Worm (Caenorhabditis elegans): ENCODE results near the gene cpg-20.
A peak's percentile ranks its signal among the peaks of the same experiment; 100 is the strongest.

cpg-20 gene

ce11 chrIV:6065186-6065585, 10.8 kb downstream of the cpg-20 start:
- TF ChIP-seq lsy-2 (tag; optimal IDR thresholded peaks at IDR 0.05) (no peak), irx-1 (tag; optimal IDR thresholded peaks at IDR 0.05) (no peak), unc-30 (tag; optimal IDR thresholded peaks at IDR 0.05) (no peak), nhr-71 (tag; optimal IDR thresholded peaks at IDR 0.05) (no peak), lin-14 (GFP tag; optimal IDR thresholded peaks at IDR 0.05) (peak; percentile 52), ceh-82 (tag; optimal IDR thresholded peaks at IDR 0.05) (no peak), blmp-1 (tag; optimal IDR thresholded peaks at IDR 0.05) (no peak), fkh-10 (GFP tag; optimal IDR thresholded peaks at IDR 0.05) (peak; percentile 94), nhr-85 (tag) (peak; percentile 28), fkh-4 (tag; optimal IDR thresholded peaks at IDR 0.05; ENCODE audit: borderline replicate concordance) (no peak), hlh-17 (GFP tag; optimal IDR thresholded peaks at IDR 0.05; ENCODE audit: borderline replicate concordance) (no peak), mdl-1 (tag; optimal IDR thresholded peaks at IDR 0.05) (no peak)

- TF ChIP-seq tbx-2 (tag; optimal IDR thresholded peaks at IDR 0.05) (no peak), lsy-2 (tag; optimal IDR thresholded peaks at IDR 0.05) (peak in 1 of 2 experiments; percentile 56)
These were observed 11.4 kb downstream of the cpg-20 start for ce11 chrIV:6064657-6065056.

- no peak for TF ChIP-seq C04F5.9 (tag; optimal IDR thresholded peaks at IDR 0.05)
- no peak for TF ChIP-seq ceh-88 (GFP tag; IDR thresholded peaks at IDR 0.05)
- TF ChIP-seq ces-1 (GFP tag; optimal IDR thresholded peaks at IDR 0.05): no peak
- TF ChIP-seq unc-62 (GFP tag; optimal IDR thresholded peaks at IDR 0.05): no peak
- TF ChIP-seq nhr-71 (tag; optimal IDR thresholded peaks at IDR 0.05): no peak
- TF ChIP-seq nhr-85 (tag): no peak
- peak; percentile 10 for TF ChIP-seq lin-14 (GFP tag; optimal IDR thresholded peaks at IDR 0.05)
- no peak for TF ChIP-seq zip-4 (GFP tag; optimal IDR thresholded peaks at IDR 0.05)
These were observed 13.9 kb downstream of the cpg-20 start for ce11 chrIV:6062078-6062477.

- TF ChIP-seq ztf-4 (tag; optimal IDR thresholded peaks at IDR 0.05) (no peak), efl-1 (optimal IDR thresholded peaks at IDR 0.05) (no peak), efl-1 (GFP tag; optimal IDR thresholded peaks at IDR 0.05 in 1 of 2) (peak in 1 of 2 experiments; percentile 35), nhr-237 (tag; optimal IDR thresholded peaks at IDR 0.05) (no peak), ceh-90 (tag; optimal IDR thresholded peaks at IDR 0.05) (no peak), nhr-47 (tag; optimal IDR thresholded peaks at IDR 0.05) (peak; percentile 6), unc-62 (GFP tag; optimal IDR thresholded peaks at IDR 0.05) (no peak), skn-1 (tag; optimal IDR thresholded peaks at IDR 0.05) (no peak), lsy-2 (tag; optimal IDR thresholded peaks at IDR 0.05) (peak in 1 of 2 experiments; percentile 33), nhr-71 (tag; optimal IDR thresholded peaks at IDR 0.05) (peak; percentile 32), mef-2 (tag; optimal IDR thresholded peaks at IDR 0.05) (no peak), C16A3.4 (tag; optimal IDR thresholded peaks at IDR 0.05) (no peak), ces-1 (GFP tag; optimal IDR thresholded peaks at IDR 0.05) (peak; percentile 74), unc-98 (GFP tag; IDR thresholded peaks at IDR 0.05) (no peak), snu-23 (GFP tag; optimal IDR thresholded peaks at IDR 0.05) (no peak), dpl-1 (GFP tag; optimal IDR thresholded peaks at IDR 0.05) (no peak), ceh-88 (GFP tag; IDR thresholded peaks at IDR 0.05) (no peak), fkh-10 (GFP tag; optimal IDR thresholded peaks at IDR 0.05) (peak; percentile 79), lin-14 (GFP tag; optimal IDR thresholded peaks at IDR 0.05) (peak; percentile 85), mep-1 (tag; optimal IDR thresholded peaks at IDR 0.05) (peak; percentile 28), hlh-4 (tag; optimal IDR thresholded peaks at IDR 0.05) (no peak), hlh-17 (GFP tag; optimal IDR thresholded peaks at IDR 0.05; ENCODE audit: borderline replicate concordance) (no peak)
These were observed 15.1 kb downstream of the cpg-20 start for ce11 chrIV:6060912-6061311.

DNA sequence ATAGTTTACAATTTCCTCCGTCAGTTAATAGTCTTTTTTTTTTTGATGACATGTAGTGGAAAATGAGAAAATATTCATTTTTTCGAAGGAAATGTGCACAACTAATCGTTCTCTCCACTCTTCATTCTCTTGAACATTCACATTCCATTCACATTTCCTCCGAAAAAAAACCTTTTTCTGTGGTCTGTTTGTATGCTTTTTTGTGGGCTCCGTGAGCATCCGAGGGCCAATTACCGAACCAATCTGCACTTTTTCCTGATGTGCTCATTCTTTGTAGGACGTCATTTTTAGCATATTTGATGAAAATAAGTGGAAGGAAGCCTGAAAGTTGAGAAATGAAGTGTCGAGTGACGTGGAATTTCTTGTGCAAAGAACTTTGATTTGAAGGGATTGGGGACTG, 16.3 kb downstream of the cpg-20 start:
- no peak for TF ChIP-seq fkh-4 (tag; optimal IDR thresholded peaks at IDR 0.05; ENCODE audit: borderline replicate concordance)
- no peak for TF ChIP-seq tbx-2 (tag; optimal IDR thresholded peaks at IDR 0.05)
- TF ChIP-seq unc-98 (GFP tag; IDR thresholded peaks at IDR 0.05): no peak
- no peak for TF ChIP-seq C16A3.4 (tag; optimal IDR thresholded peaks at IDR 0.05)

DNA sequence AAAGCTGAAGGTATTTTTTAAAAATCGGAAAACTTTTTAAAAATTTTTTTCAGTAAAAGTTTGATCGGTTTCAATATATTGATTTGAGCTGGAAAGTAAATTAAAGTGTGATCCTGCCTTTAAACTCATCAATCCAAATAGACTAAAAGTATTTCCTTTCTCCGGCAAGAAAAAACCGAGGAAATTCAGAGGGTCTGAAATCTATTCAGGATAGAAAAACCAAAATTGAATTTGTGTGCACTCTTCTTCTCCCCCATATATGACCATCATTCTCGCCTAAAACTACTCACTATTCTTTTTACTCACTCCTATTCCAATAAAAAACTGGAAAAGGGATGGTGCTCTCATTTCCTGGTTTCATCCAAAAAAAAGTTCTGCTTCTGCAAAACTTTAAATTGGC, 21.2 kb downstream of the cpg-20 start:
- TF ChIP-seq lin-14 (GFP tag; optimal IDR thresholded peaks at IDR 0.05): peak; percentile 51
- TF ChIP-seq fkh-10 (GFP tag; optimal IDR thresholded peaks at IDR 0.05): peak; percentile 83
- TF ChIP-seq hpl-2 (GFP tag; optimal IDR thresholded peaks at IDR 0.05): no peak
- peak; percentile 20 for TF ChIP-seq ces-1 (GFP tag; optimal IDR thresholded peaks at IDR 0.05)
